Worm (Caenorhabditis elegans): Measurements from ENCODE around the gene C04F5.2.

DNA sequence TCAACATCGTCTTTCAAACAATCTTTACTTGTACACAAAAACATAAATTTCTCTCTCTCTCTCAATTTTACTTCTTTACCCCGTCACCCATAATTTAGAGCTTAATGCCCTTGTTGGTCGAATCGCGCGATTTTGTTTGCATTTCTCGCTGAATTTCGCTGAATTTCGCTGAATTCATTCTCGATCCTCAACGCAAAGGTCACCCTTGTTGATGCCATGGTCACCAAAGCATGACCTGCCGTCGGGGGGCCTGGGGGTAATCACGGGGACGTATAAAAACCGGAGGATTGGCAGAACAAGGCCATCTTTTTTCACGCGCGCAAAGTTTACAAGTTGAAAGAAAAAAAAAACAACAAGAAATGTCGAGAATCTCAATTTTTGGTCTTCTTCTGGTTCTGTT, 33.1 kb upstream of the C04F5.2 start, which contains the start of gene F14F9.8:
- TF ChIP-seq sea-2 (GFP tag; IDR thresholded peaks at IDR 0.05) (no peak), F33H1.4 (GFP tag; IDR thresholded peaks at IDR 0.05) (no peak), madf-6 (GFP tag; IDR thresholded peaks at IDR 0.05) (no peak), ztf-28 (GFP tag; IDR thresholded peaks at IDR 0.05) (no peak), snpc-3.4 (tag; optimal IDR thresholded peaks at IDR 0.05) (no peak)
